Fruit fly (Drosophila melanogaster): ENCODE data around the gene CG10738.
A peak's percentile ranks its signal among the peaks of the same experiment; 100 is the strongest.

The CG10738 gene

DNA sequence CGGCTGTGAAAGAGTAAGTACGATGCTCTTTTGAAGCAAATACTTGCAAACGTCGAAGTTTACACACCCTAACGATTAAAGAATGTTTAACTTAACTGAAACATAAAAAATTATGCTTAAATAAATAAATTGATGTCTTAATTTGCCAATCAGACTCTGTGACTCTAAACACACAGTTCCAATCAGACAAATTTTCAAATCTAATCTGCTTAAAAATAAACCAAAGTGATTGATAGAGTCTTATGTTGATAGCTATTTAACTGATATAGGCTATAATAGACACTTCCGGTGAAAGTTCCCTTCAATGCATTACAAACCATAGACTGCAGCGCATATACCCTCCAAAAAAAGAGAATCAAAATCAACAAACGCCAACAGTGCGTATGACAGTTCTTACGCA, 992 bp downstream of the CG10738 start:
- TF ChIP-seq CG12768 (GFP tag; optimal IDR thresholded peaks at IDR 0.05): no peak
- TF ChIP-seq CG7045 (GFP tag; optimal IDR thresholded peaks at IDR 0.05): no peak
- TF ChIP-seq cic (GFP tag; optimal IDR thresholded peaks at IDR 0.05): no peak
- TF ChIP-seq CG14711 (tag; optimal IDR thresholded peaks at IDR 0.05): no peak

DNA sequence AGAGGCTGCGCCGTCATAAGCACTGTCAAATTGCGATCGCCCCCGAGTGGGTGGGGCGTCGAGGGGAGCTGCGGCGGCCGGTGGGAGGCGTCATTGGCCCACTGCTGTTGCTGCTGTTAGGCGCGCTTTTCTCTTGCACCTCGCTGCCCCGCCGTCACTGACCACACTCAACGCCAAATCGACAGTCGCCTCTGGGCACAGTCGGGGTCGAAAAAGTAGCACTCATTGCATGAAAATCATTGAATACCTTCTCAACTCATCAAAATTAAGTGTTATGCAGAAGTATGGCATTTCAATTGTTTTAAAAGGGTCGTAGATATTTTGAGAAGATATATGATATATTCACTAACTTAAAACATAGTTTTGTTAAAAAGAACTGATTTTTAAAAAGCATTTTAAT, 1.7 kb downstream of the CG10738 start:
- TF ChIP-seq toe (GFP tag; optimal IDR thresholded peaks at IDR 0.05) (no peak), CG14711 (tag; optimal IDR thresholded peaks at IDR 0.05) (no peak), Mnt (GFP tag; optimal IDR thresholded peaks at IDR 0.05) (no peak), CG7045 (GFP tag; optimal IDR thresholded peaks at IDR 0.05) (no peak)

DNA sequence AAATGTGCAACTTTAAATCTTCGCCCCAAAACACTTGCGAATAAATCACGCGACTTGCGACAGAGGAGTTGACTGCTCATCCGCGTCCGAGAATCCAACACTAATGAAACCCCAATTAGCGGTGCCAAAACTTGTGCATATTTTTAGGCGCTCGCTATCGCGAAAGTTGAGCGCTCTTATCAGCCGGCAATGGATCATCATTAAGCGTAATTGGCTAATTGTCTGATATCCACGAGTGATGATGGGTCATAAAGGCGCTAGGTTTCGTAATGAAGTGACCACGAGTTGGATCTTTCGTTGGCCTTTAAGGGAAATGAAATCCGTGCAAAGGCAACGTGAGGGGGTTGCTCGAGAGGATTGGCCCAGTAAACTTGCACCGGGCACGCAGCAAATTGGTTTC, 4.2 kb downstream of the CG10738 start:
- TF ChIP-seq CG33017 (tag; optimal IDR thresholded peaks at IDR 0.05): peak; percentile 0
- no peak for TF ChIP-seq kay (GFP tag; ENCODE audit: borderline replicate concordance)
- TF ChIP-seq CG7045 (GFP tag; optimal IDR thresholded peaks at IDR 0.05): peak; percentile 5

- TF ChIP-seq cic (GFP tag; optimal IDR thresholded peaks at IDR 0.05): peak; percentile 90
- no peak for TF ChIP-seq bab1 (GFP tag; optimal IDR thresholded peaks at IDR 0.05)
- TF ChIP-seq Hr96 (GFP tag; optimal IDR thresholded peaks at IDR 0.05): no peak
- no peak for TF ChIP-seq CG7101 (tag; optimal IDR thresholded peaks at IDR 0.05)
These were observed 6.6 kb downstream of the CG10738 start, which contains the start of gene CG10116 for dm6 chr3L:13457133-13457532. Gene CG10116 (minus strand): TSS chr3L:13457238.

dm6 chr3L:13474607-13475006, 24.0 kb downstream of the CG10738 start, which contains the start of gene CG10089:
Gene CG10089 (minus strand): TSS chr3L:13474787.
- TF ChIP-seq bab1 (GFP tag; optimal IDR thresholded peaks at IDR 0.05): no peak
- TF ChIP-seq tj (GFP tag; optimal IDR thresholded peaks at IDR 0.05): no peak
- TF ChIP-seq cnc (optimal IDR thresholded peaks at IDR 0.05): no peak
- no peak for TF ChIP-seq CG7101 (tag; optimal IDR thresholded peaks at IDR 0.05)
- no peak for TF ChIP-seq CG7045 (GFP tag; optimal IDR thresholded peaks at IDR 0.05)
- no peak for TF ChIP-seq Hr96 (GFP tag; optimal IDR thresholded peaks at IDR 0.05)
- no peak for TF ChIP-seq CG11617 (GFP tag; optimal IDR thresholded peaks at IDR 0.05)
- TF ChIP-seq ovo (GFP tag; optimal IDR thresholded peaks at IDR 0.05): no peak
- TF ChIP-seq kay (GFP tag; ENCODE audit: borderline replicate concordance): no peak
- no peak for TF ChIP-seq CG14711 (tag; optimal IDR thresholded peaks at IDR 0.05)
- TF ChIP-seq Crg-1 (GFP tag; optimal IDR thresholded peaks at IDR 0.05): no peak
- TF ChIP-seq Mnt (GFP tag; optimal IDR thresholded peaks at IDR 0.05): no peak
- no peak for TF ChIP-seq CG1620 (GFP tag; optimal IDR thresholded peaks at IDR 0.05)
- TF ChIP-seq cic (GFP tag; optimal IDR thresholded peaks at IDR 0.05): no peak
- TF ChIP-seq CG5204 (GFP tag; optimal IDR thresholded peaks at IDR 0.05): no peak

DNA sequence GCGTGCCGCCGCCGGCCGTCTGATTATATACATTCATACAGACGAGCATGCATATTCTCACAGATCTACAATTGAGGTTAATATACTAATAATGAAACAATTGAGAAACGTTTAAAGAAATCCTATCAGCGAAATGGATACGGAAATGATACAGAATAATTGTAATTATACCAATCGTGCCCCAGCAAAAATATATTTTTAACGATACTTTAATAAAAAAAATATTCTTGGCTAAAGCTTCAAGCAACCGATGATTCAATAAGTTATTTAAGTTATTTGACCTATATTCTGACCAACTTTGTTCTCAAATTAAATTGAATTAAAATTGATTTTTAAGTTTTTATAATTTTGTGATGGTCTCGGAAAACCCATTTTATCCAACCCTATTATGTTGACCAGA, 25.5 kb downstream of the CG10738 start:
- TF ChIP-seq CG5204 (GFP tag; optimal IDR thresholded peaks at IDR 0.05) (no peak), kay (GFP tag; ENCODE audit: borderline replicate concordance) (no peak), CG7045 (GFP tag; optimal IDR thresholded peaks at IDR 0.05) (no peak), CG1620 (GFP tag; optimal IDR thresholded peaks at IDR 0.05) (no peak), cic (GFP tag; optimal IDR thresholded peaks at IDR 0.05) (no peak), ovo (GFP tag; optimal IDR thresholded peaks at IDR 0.05) (no peak), Mnt (GFP tag; optimal IDR thresholded peaks at IDR 0.05) (no peak), toe (GFP tag; optimal IDR thresholded peaks at IDR 0.05) (no peak), Crg-1 (GFP tag; optimal IDR thresholded peaks at IDR 0.05) (no peak), CG11617 (GFP tag; optimal IDR thresholded peaks at IDR 0.05) (no peak), Clk (GFP tag; optimal IDR thresholded peaks at IDR 0.05) (no peak), CG7101 (tag; optimal IDR thresholded peaks at IDR 0.05) (no peak), cnc (optimal IDR thresholded peaks at IDR 0.05) (no peak)

DNA sequence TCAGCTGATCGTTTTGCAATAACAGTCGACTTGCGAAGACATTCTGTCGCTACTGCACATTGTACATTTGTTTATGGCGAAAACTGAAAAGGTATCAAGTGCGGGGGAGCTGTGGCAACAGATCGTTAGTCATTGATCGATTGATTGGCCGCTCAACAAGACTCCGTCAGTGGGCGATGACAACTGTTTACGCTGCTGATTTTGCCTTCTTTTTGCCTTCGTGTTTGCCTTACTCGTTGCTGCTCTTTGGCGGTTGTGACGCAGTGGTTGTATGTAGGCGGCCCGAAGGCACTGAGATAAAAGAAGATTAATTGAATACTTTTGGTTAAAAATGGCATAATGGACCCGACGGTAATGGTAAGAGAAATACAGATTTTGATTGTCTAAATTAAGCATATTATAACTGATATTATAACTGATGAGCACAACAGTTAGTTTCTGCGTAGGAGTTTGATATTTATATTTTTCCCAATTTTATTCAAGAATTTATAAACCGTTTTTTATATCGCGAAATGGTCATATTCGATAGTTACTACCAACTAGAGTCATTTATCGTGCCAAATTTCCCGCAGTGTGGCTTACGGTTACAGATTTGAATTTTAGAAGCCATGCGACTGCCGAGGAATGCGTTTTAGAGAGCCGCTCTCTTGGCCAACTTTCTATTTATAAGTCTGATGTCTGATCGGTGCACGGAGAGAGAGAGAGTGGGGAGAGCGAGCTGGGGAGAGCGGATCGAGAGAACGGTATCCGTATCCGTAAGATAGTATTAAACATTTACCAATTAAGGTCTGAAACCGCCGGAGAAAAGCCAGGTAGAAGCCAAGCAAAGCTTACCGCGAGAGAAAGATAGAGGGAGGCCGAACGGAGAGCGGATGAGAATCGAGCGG, 26.2 kb downstream of the CG10738 start:
- TF ChIP-seq kay (GFP tag; ENCODE audit: borderline replicate concordance) (peak; percentile 98), Mnt (GFP tag; optimal IDR thresholded peaks at IDR 0.05) (peak; percentile 50), bab1 (GFP tag; optimal IDR thresholded peaks at IDR 0.05) (peak; percentile 69), CG11617 (GFP tag; optimal IDR thresholded peaks at IDR 0.05) (peak; percentile 88), Crg-1 (GFP tag; optimal IDR thresholded peaks at IDR 0.05) (peak; percentile 10), tj (GFP tag; optimal IDR thresholded peaks at IDR 0.05) (peak; percentile 73), cnc (optimal IDR thresholded peaks at IDR 0.05) (no peak), cic (GFP tag; optimal IDR thresholded peaks at IDR 0.05) (peak; percentile 26), pad (GFP tag; optimal IDR thresholded peaks at IDR 0.05) (peak; percentile 59), CG1620 (GFP tag; optimal IDR thresholded peaks at IDR 0.05) (peak; percentile 52), Hr96 (GFP tag; optimal IDR thresholded peaks at IDR 0.05) (peak; percentile 32), toe (GFP tag; optimal IDR thresholded peaks at IDR 0.05) (peak; percentile 57), CG7045 (GFP tag; optimal IDR thresholded peaks at IDR 0.05) (peak; percentile 93), ovo (GFP tag; optimal IDR thresholded peaks at IDR 0.05) (no peak), CG12768 (GFP tag; optimal IDR thresholded peaks at IDR 0.05) (peak; percentile 79), CG14711 (tag; optimal IDR thresholded peaks at IDR 0.05) (peak; percentile 69), CG7101 (tag; optimal IDR thresholded peaks at IDR 0.05) (peak; percentile 83), CG5204 (GFP tag; optimal IDR thresholded peaks at IDR 0.05) (peak; percentile 81), CG33017 (tag; optimal IDR thresholded peaks at IDR 0.05) (peak; percentile 76), Clk (GFP tag; optimal IDR thresholded peaks at IDR 0.05) (peak; percentile 75)

Data from whole organism, adult.